Fruit fly (Drosophila melanogaster) whole organism, embryonic: ENCODE measurements around the gene ppk23.

Source experiments
- CG3163 ChIP-seq: fragments of 200-800 bp; sonication (Bioruptor generic); optimal IDR thresholded peaks from 3 replicates; lab custom pipeline; 2016; ENCODE audit warnings: missing biosample characterization, missing genetic modification characterization
- MBD-R2 ChIP-seq: fragments of 200-800 bp; sonication (Bioruptor generic); IDR thresholded peaks from 2 replicates; pipeline ENCODE4 v1.3.6; 2022; ENCODE audit warnings: missing biosample characterization, missing genetic modification characterization

DNA sequence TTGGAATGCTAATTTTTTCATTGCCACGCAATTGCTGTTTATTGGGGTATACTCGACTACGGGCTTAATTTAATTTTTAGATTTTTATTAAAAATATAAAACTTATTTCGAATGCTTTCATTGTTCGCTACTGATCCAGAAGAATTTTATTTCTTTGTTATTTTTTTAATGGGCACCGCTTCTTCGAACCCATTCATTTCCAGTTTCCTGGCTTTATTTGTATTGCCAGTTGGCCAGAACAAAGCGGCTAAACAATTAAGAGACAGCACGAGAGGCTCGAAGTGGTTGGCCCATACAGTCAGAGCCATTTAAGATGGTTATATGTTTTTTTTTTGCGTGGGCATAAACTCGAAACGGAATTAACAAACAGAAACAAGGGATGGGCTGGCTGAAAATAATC lies 26.8 kb upstream of the ppk23 start:
- TF ChIP-seq MBD-R2 (GFP tag; lab: Robert Waterston, UW): peak; percentile 58; the same call in 1 of the 2 replicates
- TF ChIP-seq CG3163 (GFP tag; lab: Kevin White, UChicago): no peak
